Fruit fly (Drosophila melanogaster) whole organism, prepupa: Measurements from ENCODE around the gene CG9147.

Experiments used
- Blimp-1 ChIP-seq: fragments of 200-800 bp; sonication (Bioruptor generic); optimal IDR thresholded peaks from 3 replicates; lab custom pipeline; 2017; ENCODE audit warnings: missing biosample characterization, missing genetic modification characterization, mild to moderate bottlenecking, moderate library complexity, missing genetic modification reagents
- CG10631 ChIP-seq: fragments of 200-800 bp; sonication (Bioruptor generic); optimal IDR thresholded peaks from 2 replicates; lab custom pipeline; 2016; ENCODE audit warnings: missing biosample characterization, missing genetic modification characterization
- CG10669 ChIP-seq: fragments of 200-800 bp; sonication (Bioruptor generic); optimal IDR thresholded peaks from 3 replicates; lab custom pipeline; 2018; ENCODE audit warnings: missing biosample characterization, mild to moderate bottlenecking, missing genetic modification characterization, moderate library complexity
- CG11294 ChIP-seq: fragments of 200-800 bp; sonication (Bioruptor generic); IDR thresholded peaks from 2 replicates; pipeline ENCODE4 v1.3.6; 2022; ENCODE audit warnings: missing biosample characterization, missing genetic modification characterization
- CG11762 ChIP-seq: fragments of 200-800 bp; sonication (Bioruptor generic); optimal IDR thresholded peaks from 3 replicates; lab custom pipeline; 2016; ENCODE audit warnings: missing biosample characterization, missing genetic modification characterization; ENCODE audit not compliant: insufficient read depth
- CG11902 ChIP-seq: fragments of 200-800 bp; sonication (Bioruptor generic); optimal IDR thresholded peaks from 3 replicates; lab custom pipeline; 2016; ENCODE audit warnings: missing biosample characterization, missing genetic modification characterization
- CG15336 ChIP-seq: fragments of 200-800 bp; sonication (Bioruptor generic); IDR thresholded peaks from 2 replicates; pipeline ENCODE4 v1.3.6; 2022; ENCODE audit warnings: missing biosample characterization, missing genetic modification characterization
- CG1621 ChIP-seq: fragments of 200-800 bp; sonication (Bioruptor generic); optimal IDR thresholded peaks from 3 replicates; lab custom pipeline; 2018; ENCODE audit warnings: missing biosample characterization, mild to moderate bottlenecking, missing genetic modification characterization
- CG3032 ChIP-seq: fragments of 200-800 bp; optimal IDR thresholded peaks from 2 replicates; lab custom pipeline; 2019; ENCODE audit warnings: missing biosample characterization, mild to moderate bottlenecking, missing genetic modification characterization, moderate library complexity
- CG31627 ChIP-seq: fragments of 200-800 bp; sonication (Bioruptor generic); optimal IDR thresholded peaks from 3 replicates; lab custom pipeline; 2016; ENCODE audit warnings: missing biosample characterization, missing genetic modification characterization
- CG32006 ChIP-seq: fragments of 200-800 bp; sonication (Bioruptor generic); optimal IDR thresholded peaks from 3 replicates; lab custom pipeline; 2017; ENCODE audit warnings: missing biosample characterization, mild to moderate bottlenecking, missing genetic modification characterization
- CG4318 ChIP-seq: fragments of 200-800 bp; sonication (Bioruptor generic); optimal IDR thresholded peaks from 3 replicates; lab custom pipeline; 2017; ENCODE audit warnings: missing biosample characterization, mild to moderate bottlenecking, missing genetic modification characterization
- CG6276 ChIP-seq: fragments of 200-800 bp; sonication (Bioruptor generic); optimal IDR thresholded peaks from 2 replicates; lab custom pipeline; 2017; ENCODE audit warnings: missing biosample characterization, mild to moderate bottlenecking, missing genetic modification characterization
- CG6792 ChIP-seq: fragments of 200-800 bp; sonication (Bioruptor generic); optimal IDR thresholded peaks from 3 replicates; lab custom pipeline; 2016; ENCODE audit warnings: missing biosample characterization, missing genetic modification characterization
- CG6808 ChIP-seq: fragments of 200-800 bp; sonication (Bioruptor generic); optimal IDR thresholded peaks from 3 replicates; lab custom pipeline; 2017; ENCODE audit warnings: missing biosample characterization, missing genetic modification characterization, mild to moderate bottlenecking, moderate library complexity, missing genetic modification reagents
- CG6854 ChIP-seq: fragments of 200-800 bp; sonication (Bioruptor generic); optimal IDR thresholded peaks from 2 replicates; lab custom pipeline; 2017; ENCODE audit warnings: missing biosample characterization, mild to moderate bottlenecking, missing genetic modification characterization
- CG7368 ChIP-seq: fragments of 200-800 bp; sonication (Bioruptor generic); optimal IDR thresholded peaks from 3 replicates; lab custom pipeline; 2016; ENCODE audit warnings: missing biosample characterization, missing genetic modification characterization
- CG8119 ChIP-seq: fragments of 200-800 bp; sonication (Bioruptor generic); IDR thresholded peaks from 3 replicates; pipeline ENCODE4 v1.3.6; 2022; ENCODE audit warnings: missing biosample characterization, missing genetic modification characterization
- CG8319 ChIP-seq: fragments of 200-800 bp; sonication (Bioruptor generic); optimal IDR thresholded peaks from 3 replicates; lab custom pipeline; 2016; ENCODE audit warnings: missing biosample characterization, missing genetic modification characterization
- CG9139 ChIP-seq: fragments of 200-800 bp; sonication (Bioruptor generic); optimal IDR thresholded peaks from 3 replicates; lab custom pipeline; 2017; ENCODE audit warnings: missing biosample characterization, mild to moderate bottlenecking, missing genetic modification characterization
- Eip75B ChIP-seq: fragments of 200-800 bp; sonication (Bioruptor generic); optimal IDR thresholded peaks from 3 replicates; lab custom pipeline; 2016; ENCODE audit warnings: missing biosample characterization, missing genetic modification characterization
- Eip78C ChIP-seq: fragments of 200-800 bp; sonication (Bioruptor generic); peaks from one replicate; lab custom pipeline; 2016; ENCODE audit warnings: missing biosample characterization, missing genetic modification characterization
- Eip93F ChIP-seq: fragments of 200-800 bp; sonication (Bioruptor generic); optimal IDR thresholded peaks from 2 replicates; lab custom pipeline; 2016; ENCODE audit warnings: missing biosample characterization, mild to moderate bottlenecking, missing genetic modification characterization
- Ets21C ChIP-seq: fragments of 200-800 bp; sonication (Bioruptor generic); optimal IDR thresholded peaks from 3 replicates; lab custom pipeline; 2016; ENCODE audit warnings: missing biosample characterization, missing genetic modification characterization
- Ets96B ChIP-seq: fragments of 200-800 bp; optimal IDR thresholded peaks from 2 replicates; lab custom pipeline; 2019; ENCODE audit warnings: missing biosample characterization, mild to moderate bottlenecking, missing genetic modification characterization, moderate library complexity
- Gug ChIP-seq: fragments of 200-800 bp; sonication (Bioruptor generic); IDR thresholded peaks from 2 replicates; pipeline ENCODE4 v1.3.6; 2022; ENCODE audit warnings: missing biosample characterization, missing genetic modification characterization
- Hr38 ChIP-seq: sonication (Bioruptor generic); optimal IDR thresholded peaks from 2 replicates; lab custom pipeline; 2016; ENCODE audit warnings: missing biosample characterization, missing genetic modification characterization
- Hr39 ChIP-seq: fragments of 200-800 bp; sonication (Bioruptor generic); optimal IDR thresholded peaks from 2 replicates; lab custom pipeline; 2016; ENCODE audit warnings: missing biosample characterization, missing genetic modification characterization
- Hr4 ChIP-seq: fragments of 200-800 bp; sonication (Bioruptor generic); optimal IDR thresholded peaks from 3 replicates; lab custom pipeline; 2016; ENCODE audit warnings: missing biosample characterization, missing genetic modification characterization
- Lpt ChIP-seq: fragments of 200-800 bp; sonication (Bioruptor generic); optimal IDR thresholded peaks from 3 replicates; lab custom pipeline; 2016; ENCODE audit warnings: missing biosample characterization, missing genetic modification characterization
- Met ChIP-seq: fragments of 200-800 bp; sonication (Bioruptor generic); optimal IDR thresholded peaks from 3 replicates; lab custom pipeline; 2016; ENCODE audit warnings: missing biosample characterization, missing genetic modification characterization
- OdsH ChIP-seq: fragments of 200-800 bp; sonication (Bioruptor generic); optimal IDR thresholded peaks from 3 replicates; lab custom pipeline; 2016; ENCODE audit warnings: missing biosample characterization, missing genetic modification characterization
- Smox ChIP-seq: fragments of 200-800 bp; sonication (Bioruptor generic); optimal IDR thresholded peaks from 3 replicates; lab custom pipeline; 2016; ENCODE audit warnings: missing biosample characterization, missing genetic modification characterization
- Sox14 ChIP-seq: fragments of 200-800 bp; sonication (Bioruptor generic); optimal IDR thresholded peaks from 3 replicates; lab custom pipeline; 2016; ENCODE audit warnings: missing biosample characterization, missing genetic modification characterization
- acj6 ChIP-seq: fragments of 200-800 bp; sonication (Bioruptor generic); optimal IDR thresholded peaks from 3 replicates; lab custom pipeline; 2016; ENCODE audit warnings: missing biosample characterization, missing genetic modification characterization
- cyc ChIP-seq: fragments of 200-800 bp; sonication (Bioruptor generic); optimal IDR thresholded peaks from 3 replicates; lab custom pipeline; 2016; ENCODE audit warnings: missing biosample characterization, missing genetic modification characterization
- dac ChIP-seq: fragments of 200-800 bp; sonication (Bioruptor generic); optimal IDR thresholded peaks from 2 replicates; lab custom pipeline; 2017; ENCODE audit warnings: missing biosample characterization, mild to moderate bottlenecking, missing genetic modification characterization
- eg ChIP-seq: fragments of 200-800 bp; sonication (Bioruptor generic); IDR thresholded peaks from 3 replicates; pipeline ENCODE4 v1.3.6; 2022; ENCODE audit warnings: missing biosample characterization, missing genetic modification characterization
- esn ChIP-seq: fragments of 200-800 bp; sonication (Bioruptor generic); optimal IDR thresholded peaks from 2 replicates; lab custom pipeline; 2016; ENCODE audit warnings: missing biosample characterization, mild to moderate bottlenecking, missing genetic modification characterization, moderate library complexity
- fd59A ChIP-seq: fragments of 200-800 bp; sonication (Bioruptor generic); optimal IDR thresholded peaks from 2 replicates; lab custom pipeline; 2017; ENCODE audit warnings: missing biosample characterization, mild to moderate bottlenecking, missing genetic modification characterization, missing genetic modification reagents
- fd85E ChIP-seq: fragments of 200-800 bp; sonication (Bioruptor generic); optimal IDR thresholded peaks from 3 replicates; lab custom pipeline; 2016; ENCODE audit warnings: missing biosample characterization, missing genetic modification characterization
- net ChIP-seq: fragments of 200-800 bp; sonication (Bioruptor generic); optimal IDR thresholded peaks from 3 replicates; lab custom pipeline; 2016; ENCODE audit warnings: missing biosample characterization, missing genetic modification characterization
- pdm3 ChIP-seq: fragments of 200-800 bp; sonication (Bioruptor generic); optimal IDR thresholded peaks from 3 replicates; lab custom pipeline; 2016; ENCODE audit warnings: missing biosample characterization, missing genetic modification characterization
- salr ChIP-seq, 2 experiments: fragments of 200-800 bp; sonication (Bioruptor generic); optimal IDR thresholded peaks; 3 replicates each; lab custom pipeline; 2016 to 2018; ENCODE audit warnings: missing biosample characterization in 2 of 2, missing genetic modification characterization in 2 of 2, mild to moderate bottlenecking in 1 of 2
- spab ChIP-seq: fragments of 200-800 bp; sonication (Bioruptor generic); optimal IDR thresholded peaks from 2 replicates; lab custom pipeline; 2017; ENCODE audit warnings: missing biosample characterization, mild to moderate bottlenecking, missing genetic modification characterization, missing genetic modification reagents
- ss ChIP-seq, 2 experiments: fragments of 200-800 bp; sonication (Bioruptor generic); optimal IDR thresholded peaks; 2 replicates in 1 of 2; 3 replicates in 1 of 2; lab custom pipeline; 2017 to 2018; ENCODE audit warnings: mild to moderate bottlenecking in 2 of 2, missing biosample characterization in 2 of 2, missing genetic modification characterization in 2 of 2, moderate library complexity in 1 of 2
- svp ChIP-seq: fragments of 200-800 bp; sonication (Bioruptor generic); peaks from one replicate; lab custom pipeline; 2016; ENCODE audit warnings: missing biosample characterization, missing genetic modification characterization
- topi ChIP-seq: fragments of 200-800 bp; sonication (Bioruptor generic); optimal IDR thresholded peaks from 3 replicates; lab custom pipeline; 2016; ENCODE audit warnings: missing biosample characterization, missing genetic modification characterization
- vri ChIP-seq: fragments of 200-800 bp; sonication (Bioruptor generic); optimal IDR thresholded peaks from 3 replicates; lab custom pipeline; 2016; ENCODE audit warnings: missing biosample characterization, mild to moderate bottlenecking, missing genetic modification characterization

CG9147 gene

dm6 chr2L:6028712-6029111 is 37.1 kb upstream of the CG9147 start (continued):
- TF ChIP-seq Gug (no peak), fd85E (no peak), Eip93F (GFP tag; lab: Kevin White, UChicago) (no peak), CG7368 (GFP tag; lab: Kevin White, UChicago) (no peak), Hr38 (GFP tag; lab: Kevin White, UChicago) (no peak), Ets21C (no peak), CG4318 (GFP tag; lab: Kevin White, UChicago) (no peak), CG3032 (no peak), Eip75B (no peak), CG11294 (GFP tag; lab: Robert Waterston, UW) (no peak), eg (peak; percentile 39; the same call in 1 of the 3 replicates), Met (no peak), svp (GFP tag; lab: Kevin White, UChicago) (peak; percentile 74), dac (GFP tag; lab: Kevin White, UChicago) (no peak), CG8119 (peak; percentile 44; the same call in 2 of the 3 replicates), CG9139 (GFP tag; lab: Kevin White, UChicago) (no peak), CG6792 (GFP tag; lab: Kevin White, UChicago) (no peak), ss (GFP tag; optimal IDR thresholded peaks at IDR 0.05; lab: Kevin White, UChicago) (no peak), esn (GFP tag; lab: Kevin White, UChicago) (peak; percentile 1), CG10631 (no peak), pdm3 (GFP tag; lab: Kevin White, UChicago) (peak; percentile 2), acj6 (GFP tag; lab: Kevin White, UChicago) (peak; percentile 24), CG10669 (GFP tag; lab: Kevin White, UChicago) (no peak), topi (GFP tag; lab: Kevin White, UChicago) (no peak), CG8319 (GFP tag; lab: Kevin White, UChicago) (no peak), OdsH (GFP tag; lab: Kevin White, UChicago) (no peak), CG11902 (GFP tag; lab: Kevin White, UChicago) (no peak), spab (GFP tag; lab: Kevin White, UChicago) (no peak), vri (GFP tag; lab: Kevin White, UChicago) (no peak), CG15336 (GFP tag; lab: Robert Waterston, UW) (peak; percentile 44; the same call in 1 of the 2 replicates), Eip78C (peak; percentile 47), CG1621 (tag; lab: Kevin White, UChicago) (no peak), Hr4 (peak; percentile 34)
- TF ChIP-seq, all 60 proteins: peak for 15

- 0 out of 2 replicates have a peak, but pooled peaks have one; percentile 7 for TF ChIP-seq CG11294 (GFP tag; lab: Robert Waterston, UW)
- TF ChIP-seq cyc (GFP tag; lab: Kevin White, UChicago), result no peak
- TF ChIP-seq CG6792 (GFP tag; lab: Kevin White, UChicago), result peak; percentile 23
- TF ChIP-seq CG6276 (GFP tag; lab: Kevin White, UChicago), result no peak
- peak; percentile 59 for TF ChIP-seq Ets96B (tag; lab: Kevin White, UChicago)
- TF ChIP-seq CG8119, result peak; percentile 56
- TF ChIP-seq CG6808 (GFP tag; lab: Kevin White, UChicago), result peak; percentile 50
- TF ChIP-seq net, result peak; percentile 41
- TF ChIP-seq Blimp-1 (GFP tag; lab: Kevin White, UChicago), result no peak
- TF ChIP-seq CG4318 (GFP tag; lab: Kevin White, UChicago), result no peak
- no peak for TF ChIP-seq CG10669 (GFP tag; lab: Kevin White, UChicago)
- peak; percentile 48 for TF ChIP-seq Eip75B
- TF ChIP-seq Smox (GFP tag; lab: Kevin White, UChicago), result no peak
- TF ChIP-seq salr (GFP tag; optimal IDR thresholded peaks at IDR 0.05; lab: Kevin White, UChicago), result no peak
- TF ChIP-seq CG8319 (GFP tag; lab: Kevin White, UChicago), result no peak
- TF ChIP-seq fd85E, result no peak
- TF ChIP-seq svp (GFP tag; lab: Kevin White, UChicago), result peak; percentile 91
- TF ChIP-seq CG31627, result peak; percentile 44
- peak; percentile 36 for TF ChIP-seq pdm3 (GFP tag; lab: Kevin White, UChicago)
- no peak for TF ChIP-seq Hr38 (GFP tag; lab: Kevin White, UChicago)
- no peak for TF ChIP-seq CG11762
- no peak for TF ChIP-seq Ets21C
- peak; percentile 49 for TF ChIP-seq CG32006
- no peak for TF ChIP-seq vri (GFP tag; lab: Kevin White, UChicago)
- TF ChIP-seq fd59A (GFP tag; lab: Kevin White, UChicago), result peak; percentile 10
- no peak for TF ChIP-seq dac (GFP tag; lab: Kevin White, UChicago)
- TF ChIP-seq Hr39 (GFP tag; lab: Kevin White, UChicago), result peak; percentile 45
- peak; percentile 20 for TF ChIP-seq CG1621 (tag; lab: Kevin White, UChicago)
- peak; percentile 35 for TF ChIP-seq topi (GFP tag; lab: Kevin White, UChicago)
- no peak for TF ChIP-seq CG6854 (GFP tag; lab: Kevin White, UChicago)
- no peak for TF ChIP-seq Hr4
- no peak for TF ChIP-seq Lpt (GFP tag; lab: Kevin White, UChicago)
- no peak for TF ChIP-seq Met
- TF ChIP-seq Sox14 (GFP tag; lab: Kevin White, UChicago), result peak; percentile 36
Measured at dm6 chr2L:6031838-6032237, 34.0 kb upstream of the CG9147 start.
